Worm (Caenorhabditis elegans) whole organism, late embryonic: ENCODE data around the gene str-211.

ENCODE experiments used
- T23F11.4 ChIP-seq: fragments of 200-800 bp; sonication (Bioruptor generic); optimal IDR thresholded peaks from 2 replicates; lab custom pipeline; 2018; ENCODE audit warnings: mild to moderate bottlenecking, missing genetic modification characterization, missing compliant biosample characterization
- ama-1 ChIP-seq: fragments of 150-350 bp; optimal IDR thresholded peaks from 2 replicates; lab custom pipeline; 2014
- ceh-45 ChIP-seq: fragments of 200-800 bp; sonication (Bioruptor generic); IDR thresholded peaks from 2 replicates; pipeline ENCODE4 v1.3.6; 2022; ENCODE audit warnings: missing genetic modification reagents, missing genetic modification characterization, missing compliant biosample characterization
- ceh-6 ChIP-seq: fragments of 200-800 bp; sonication (Bioruptor generic); optimal IDR thresholded peaks from 2 replicates; lab custom pipeline; 2018; ENCODE audit warnings: mild to moderate bottlenecking, missing genetic modification characterization, missing compliant biosample characterization
- elt-4 ChIP-seq: sonication (generic microtip); optimal IDR thresholded peaks from 2 replicates; lab custom pipeline; 2016; ENCODE audit warnings: missing genetic modification characterization, missing compliant biosample characterization
- ets-4 ChIP-seq: sonication (generic microtip); optimal IDR thresholded peaks from 2 replicates; lab custom pipeline; 2016; ENCODE audit warnings: missing genetic modification characterization, missing compliant biosample characterization
- hlh-30 ChIP-seq: sonication (generic microtip); optimal IDR thresholded peaks from 2 replicates; lab custom pipeline; 2017; ENCODE audit warnings: antibody characterized with exemption, missing genetic modification characterization, missing compliant biosample characterization; ENCODE audit not compliant: insufficient read depth
- nhr-11 ChIP-seq: fragments of 150-350 bp; optimal IDR thresholded peaks from 2 replicates; lab custom pipeline; 2014; ENCODE audit warnings: missing biosample characterization, missing genetic modification characterization
- pha-4 ChIP-seq: fragments of 150-350 bp; optimal IDR thresholded peaks from 2 replicates; lab custom pipeline; 2018; ENCODE audit warnings: missing biosample characterization, missing genetic modification reagents, missing genetic modification characterization
- pqm-1 ChIP-seq: sonication (generic microtip); optimal IDR thresholded peaks from 2 replicates; lab custom pipeline; 2016; ENCODE audit warnings: missing genetic modification characterization, missing compliant biosample characterization
- sdc-2 ChIP-seq: sonication (generic microtip); optimal IDR thresholded peaks from 2 replicates; lab custom pipeline; 2016; ENCODE audit warnings: missing genotype, missing genetic modification characterization, missing compliant biosample characterization
- unc-3 ChIP-seq, 2 experiments: fragments of 200-800 bp in 1 of 2; sonication (Bioruptor generic) in 1 of 2; sonication (generic microtip) in 1 of 2; conservative IDR thresholded peaks in 1 of 2; optimal IDR thresholded peaks in 1 of 2; 2 replicates each; pipeline versions ENCODE4 v1.3.6 to Lab custom; 2016 to 2022; ENCODE audit warnings: missing compliant biosample characterization in 2 of 2, missing genetic modification characterization in 2 of 2, missing genetic modification reagents in 1 of 2

ce11 chrV:4908591-4908990 is 35.5 kb downstream of the str-211 start, which contains the start of gene ugt-13:
- no peak for TF ChIP-seq elt-4
- no peak for TF ChIP-seq ceh-45 (GFP tag; lab: Robert Waterston, UW)
- no peak for TF ChIP-seq ama-1 (lab: Kevin White, UChicago)
- TF ChIP-seq pha-4: no peak
- TF ChIP-seq ceh-6: no peak
- no peak for TF ChIP-seq T23F11.4 (GFP tag; lab: Kevin White, UChicago)
- TF ChIP-seq nhr-11 (tag; lab: Kevin White, UChicago): no peak
- TF ChIP-seq hlh-30 (tag; lab: Kevin White, UChicago): no peak
- no peak for TF ChIP-seq sdc-2 (tag; lab: Kevin White, UChicago)
- TF ChIP-seq unc-3 (GFP tag; conservative IDR thresholded peaks at IDR 0.05; lab: Robert Waterston, UW): no peak
- TF ChIP-seq unc-3 (tag; optimal IDR thresholded peaks at IDR 0.05; lab: Kevin White, UChicago): no peak
- no peak for TF ChIP-seq ets-4 (tag; lab: Kevin White, UChicago)
- TF ChIP-seq pqm-1 (tag; lab: Kevin White, UChicago): no peak
